Fruit fly (Drosophila melanogaster) whole organism, wandering third instar larva: ENCODE measurements around the gene CG10352.

Experiments
- Abd-B ChIP-seq: fragments of >200 bp; optimal IDR thresholded peaks from 2 replicates; lab custom pipeline; 2017; ENCODE audit warnings: missing biosample characterization, missing genetic modification characterization
- CG32264 ChIP-seq: fragments of 200-800 bp; sonication (Bioruptor generic); optimal IDR thresholded peaks from 2 replicates; lab custom pipeline; 2016; ENCODE audit warnings: missing biosample characterization, missing genetic modification characterization
- CrebA ChIP-seq: fragments of 200-800 bp; sonication (Bioruptor generic); optimal IDR thresholded peaks from 2 replicates; lab custom pipeline; 2016; ENCODE audit warnings: missing biosample characterization, mild to moderate bottlenecking, missing genetic modification characterization, borderline replicate concordance
- Dfd ChIP-seq: fragments of >200 bp; optimal IDR thresholded peaks from 2 replicates; lab custom pipeline; 2017; ENCODE audit warnings: missing biosample characterization, missing genetic modification characterization
- Dif ChIP-seq: fragments of 200-275, 200-300 bp; sonication (Bioruptor generic); optimal IDR thresholded peaks from 2 replicates; lab custom pipeline; 2018; ENCODE audit warnings: missing biosample characterization, missing genetic modification characterization; ENCODE audit not compliant: partially characterized antibody
- HLH106 ChIP-seq: fragments of 200-800 bp; optimal IDR thresholded peaks from 3 replicates; lab custom pipeline; 2019; ENCODE audit warnings: missing biosample characterization, mild to moderate bottlenecking, missing genetic modification characterization, moderate library complexity
- Hr78 ChIP-seq: fragments of >200 bp; optimal IDR thresholded peaks from 2 replicates; lab custom pipeline; 2017; ENCODE audit warnings: missing biosample characterization, missing genetic modification characterization
- Hr83 ChIP-seq: fragments of 200-300 bp; sonication (Bioruptor generic); optimal IDR thresholded peaks from 2 replicates; lab custom pipeline; 2016; ENCODE audit warnings: missing biosample characterization, mild to moderate bottlenecking, missing genetic modification characterization, moderate library complexity; ENCODE audit not compliant: poor library complexity, severe bottlenecking
- Jra ChIP-seq: sonication (Bioruptor generic); optimal IDR thresholded peaks from 2 replicates; lab custom pipeline; 2016; ENCODE audit warnings: missing biosample characterization, missing genetic modification characterization
- Mio ChIP-seq: sonication (Bioruptor generic); optimal IDR thresholded peaks from 2 replicates; lab custom pipeline; 2016; ENCODE audit warnings: missing biosample characterization, missing genetic modification characterization
- Myc ChIP-seq: fragments of >200 bp; optimal IDR thresholded peaks from 2 replicates; lab custom pipeline; 2017
- N ChIP-seq: fragments of >200 bp; optimal IDR thresholded peaks from 2 replicates; lab custom pipeline; 2018; ENCODE audit warnings: missing biosample characterization, missing external identifiers, missing genetic modification characterization
- OdsH ChIP-seq: fragments of 200-800 bp; sonication (Bioruptor generic); optimal IDR thresholded peaks from 2 replicates; lab custom pipeline; 2016; ENCODE audit warnings: missing biosample characterization, mild to moderate bottlenecking, missing genetic modification characterization
- Rel ChIP-seq, 2 experiments: fragments of 200-800 bp; sonication (Bioruptor generic) in 1 of 2; optimal IDR thresholded peaks; 2 replicates in 1 of 2; 3 replicates in 1 of 2; lab custom pipeline; 2016 to 2019; ENCODE audit warnings: mild to moderate bottlenecking in 2 of 2, missing biosample characterization in 2 of 2, missing genetic modification characterization in 2 of 2, moderate library complexity in 1 of 2
- Sp1 ChIP-seq: fragments of 200-800 bp; sonication (Bioruptor generic); optimal IDR thresholded peaks from 3 replicates; lab custom pipeline; 2019; ENCODE audit warnings: missing biosample characterization, mild to moderate bottlenecking, missing genetic modification characterization, moderate library complexity
- Vsx2 ChIP-seq: fragments of 200-300, 225-300 bp; sonication (Bioruptor generic); optimal IDR thresholded peaks from 2 replicates; lab custom pipeline; 2018; ENCODE audit warnings: missing biosample characterization, missing genetic modification characterization; ENCODE audit not compliant: partially characterized antibody
- br ChIP-seq: fragments of 200-800 bp; sonication (Bioruptor generic); optimal IDR thresholded peaks from 2 replicates; lab custom pipeline; 2016; ENCODE audit warnings: missing biosample characterization, missing genetic modification characterization
- brk ChIP-seq: fragments of 200-800 bp; sonication (Bioruptor generic); optimal IDR thresholded peaks from 2 replicates; lab custom pipeline; 2016; ENCODE audit warnings: missing biosample characterization, mild to moderate bottlenecking, missing genetic modification characterization
- dmrt93B ChIP-seq: fragments of 200-800 bp; sonication (Bioruptor generic); optimal IDR thresholded peaks from 2 replicates; lab custom pipeline; 2018; ENCODE audit warnings: missing biosample characterization, mild to moderate bottlenecking, missing genetic modification characterization
- dsf ChIP-seq: sonication (Bioruptor generic); optimal IDR thresholded peaks from 2 replicates; lab custom pipeline; 2016; ENCODE audit warnings: missing biosample characterization, missing genetic modification characterization, borderline replicate concordance
- ey ChIP-seq: fragments of 200-800 bp; sonication (Bioruptor generic); optimal IDR thresholded peaks from 2 replicates; lab custom pipeline; 2016; ENCODE audit warnings: missing biosample characterization, missing genetic modification characterization
- foxo ChIP-seq, 2 experiments: fragments of 200-800 bp; sonication (Bioruptor generic); optimal IDR thresholded peaks; 2 replicates in 1 of 2; 3 replicates in 1 of 2; lab custom pipeline; 2016 to 2017; ENCODE audit warnings: missing biosample characterization in 2 of 2, missing genetic modification characterization in 2 of 2
- fru ChIP-seq: fragments of 200-800 bp; sonication (Bioruptor generic); optimal IDR thresholded peaks from 3 replicates; lab custom pipeline; 2016; ENCODE audit warnings: missing biosample characterization, mild to moderate bottlenecking, missing genetic modification characterization
- h ChIP-seq: fragments of 200-800 bp; sonication (Bioruptor generic); optimal IDR thresholded peaks from 3 replicates; lab custom pipeline; 2016; ENCODE audit warnings: missing biosample characterization, mild to moderate bottlenecking, missing genetic modification characterization
- jim ChIP-seq: fragments of 175-275, 200-325 bp; sonication (Bioruptor generic); optimal IDR thresholded peaks from 2 replicates; lab custom pipeline; 2016; ENCODE audit warnings: missing biosample characterization, mild to moderate bottlenecking, missing genetic modification characterization
- psq ChIP-seq: fragments of 200-800 bp; sonication (Bioruptor generic); optimal IDR thresholded peaks from 3 replicates; lab custom pipeline; 2017; ENCODE audit warnings: missing biosample characterization, mild to moderate bottlenecking, missing genetic modification characterization, moderate library complexity
- sage ChIP-seq: fragments of 200-800 bp; sonication (Bioruptor generic); optimal IDR thresholded peaks from 2 replicates; lab custom pipeline; 2016; ENCODE audit warnings: missing biosample characterization, mild to moderate bottlenecking, missing genetic modification characterization
- usp ChIP-seq: fragments of >200 bp; optimal IDR thresholded peaks from 2 replicates; lab custom pipeline; 2017; ENCODE audit warnings: missing biosample characterization, missing genetic modification characterization
- woc ChIP-seq: sonication (Bioruptor generic); optimal IDR thresholded peaks from 2 replicates; lab custom pipeline; 2016; ENCODE audit warnings: missing biosample characterization, mild to moderate bottlenecking, missing genetic modification characterization

The CG10352 gene

dm6 chrX:11873116-11873515, 3.9 kb downstream of the CG10352 start, which contains the start of gene CG15739:
Gene CG15739, plus strand, starts transcription at chrX:11873319.
- no peak for TF ChIP-seq psq (GFP tag; lab: Kevin White, UChicago)
- no peak for TF ChIP-seq Vsx2
- no peak for TF ChIP-seq jim (GFP tag; lab: Kevin White, UChicago)
- no peak for TF ChIP-seq foxo (GFP tag; optimal IDR thresholded peaks at IDR 0.05; lab: Kevin White, UChicago)
- no peak for TF ChIP-seq Hr83 (GFP tag; lab: Kevin White, UChicago)
- no peak for TF ChIP-seq dmrt93B
- TF ChIP-seq Myc (lab: Kevin White, UChicago): no peak
- no peak for TF ChIP-seq HLH106 (tag; lab: Kevin White, UChicago)
- no peak for TF ChIP-seq Sp1 (GFP tag; lab: Kevin White, UChicago)
- TF ChIP-seq Abd-B (GFP tag; lab: Kevin White, UChicago): no peak
- no peak for TF ChIP-seq fru (GFP tag; lab: Kevin White, UChicago)
- TF ChIP-seq ey (GFP tag; lab: Kevin White, UChicago): no peak
- no peak for TF ChIP-seq Jra (GFP tag; lab: Kevin White, UChicago)
- TF ChIP-seq dsf (GFP tag; lab: Kevin White, UChicago): no peak
- no peak for TF ChIP-seq br (GFP tag; lab: Kevin White, UChicago)
- no peak for TF ChIP-seq CG32264
- no peak for TF ChIP-seq sage
- TF ChIP-seq OdsH (GFP tag; lab: Kevin White, UChicago): no peak
- no peak for TF ChIP-seq CrebA (GFP tag; lab: Kevin White, UChicago)
- no peak for TF ChIP-seq brk (GFP tag; lab: Kevin White, UChicago)

- peak; percentile 85 for TF ChIP-seq N (GFP tag; lab: Kevin White, UChicago)
- TF ChIP-seq Hr78 (GFP tag; lab: Kevin White, UChicago): peak; percentile 4
- TF ChIP-seq Rel (GFP tag; optimal IDR thresholded peaks at IDR 0.05; lab: Kevin White, UChicago): no peak
- TF ChIP-seq Rel (tag; optimal IDR thresholded peaks at IDR 0.05; lab: Kevin White, UChicago): peak; percentile 86
- TF ChIP-seq fru (GFP tag; lab: Kevin White, UChicago): no peak
- TF ChIP-seq, all 38 proteins: peak for 3
Observed at dm6 chrX:11872517-11872916, 4.5 kb downstream of the CG10352 start, which contains the start of gene BORCS5. Gene BORCS5, minus strand, starts transcription at chrX:11872779.

dm6 chrX:11868866-11869265, 8.1 kb downstream of the CG10352 start, which contains the start of the genes Nrd1 and CG1847:
Gene Nrd1, minus strand, starts transcription at chrX:11868893.
Gene CG1847, plus strand, starts transcription at chrX:11869170.
- TF ChIP-seq woc (GFP tag; lab: Kevin White, UChicago) (no peak), h (GFP tag; lab: Kevin White, UChicago) (no peak), Sp1 (GFP tag; lab: Kevin White, UChicago) (no peak), Mio (GFP tag; lab: Kevin White, UChicago) (no peak), brk (GFP tag; lab: Kevin White, UChicago) (no peak), usp (GFP tag; lab: Kevin White, UChicago) (no peak), N (GFP tag; lab: Kevin White, UChicago) (no peak), Dif (no peak), Hr83 (GFP tag; lab: Kevin White, UChicago) (no peak), HLH106 (tag; lab: Kevin White, UChicago) (no peak), Dfd (GFP tag; lab: Kevin White, UChicago) (no peak), OdsH (GFP tag; lab: Kevin White, UChicago) (no peak), br (GFP tag; lab: Kevin White, UChicago) (no peak)
- TF ChIP-seq, all 38 proteins: peak for 0

dm6 chrX:11858439-11858813, 18.5 kb downstream of the CG10352 start:
- TF ChIP-seq dmrt93B (no peak), woc (GFP tag; lab: Kevin White, UChicago) (no peak), CrebA (GFP tag; lab: Kevin White, UChicago) (no peak), jim (GFP tag; lab: Kevin White, UChicago) (no peak), N (GFP tag; lab: Kevin White, UChicago) (no peak), Mio (GFP tag; lab: Kevin White, UChicago) (no peak), Jra (GFP tag; lab: Kevin White, UChicago) (no peak)
